Worm (Caenorhabditis elegans): Measurements from ENCODE around the gene flp-1.

ce11 chrIV:9165027-9165426, 20.5 kb downstream of the flp-1 start, which contains the start of gene pcp-2:
- TF ChIP-seq nhr-19 (GFP tag; conservative IDR thresholded peaks at IDR 0.05) (no peak), elt-3 (tag; optimal IDR thresholded peaks at IDR 0.05) (no peak), snpc-4 (tag; optimal IDR thresholded peaks at IDR 0.05) (no peak), nhr-12 (tag; optimal IDR thresholded peaks at IDR 0.05) (no peak), ztf-4 (tag; optimal IDR thresholded peaks at IDR 0.05) (no peak), lin-39 (tag; optimal IDR thresholded peaks at IDR 0.05) (no peak), rnt-1 (tag; optimal IDR thresholded peaks at IDR 0.05) (no peak)

All from whole organism, L1 larva.